Worm (Caenorhabditis elegans): ENCODE data around the gene T16G12.10.

ce11 chrIII:10076042-10076441 lies 20.1 kb upstream of the T16G12.10 start:
- TF ChIP-seq nhr-11 (tag; optimal IDR thresholded peaks at IDR 0.05), result no peak
- no peak for TF ChIP-seq nhr-77 (tag; optimal IDR thresholded peaks at IDR 0.05)
- TF ChIP-seq nhr-28 (tag; optimal IDR thresholded peaks at IDR 0.05), result no peak
- TF ChIP-seq hpl-2 (GFP tag; optimal IDR thresholded peaks at IDR 0.05), result no peak
- TF ChIP-seq fos-1 (tag; optimal IDR thresholded peaks at IDR 0.05), result no peak
- TF ChIP-seq fkh-10 (GFP tag; optimal IDR thresholded peaks at IDR 0.05), result no peak
- no peak for TF ChIP-seq nhr-71 (tag; optimal IDR thresholded peaks at IDR 0.05)
- no peak for TF ChIP-seq pqm-1 (tag; optimal IDR thresholded peaks at IDR 0.05)
- no peak for TF ChIP-seq mdl-1 (tag; optimal IDR thresholded peaks at IDR 0.05)
- TF ChIP-seq mep-1 (tag; optimal IDR thresholded peaks at IDR 0.05), result no peak
- TF ChIP-seq dpl-1 (GFP tag; optimal IDR thresholded peaks at IDR 0.05), result peak in 1 of 3 experiments; percentile 8
